Worm (Caenorhabditis elegans) whole organism, L3 larva: ENCODE results near the gene R160.6.
A peak's percentile ranks its signal among the peaks of the same experiment; 100 is the strongest.

Experiments
- ZK546.5 ChIP-seq: sonication (generic microtip); optimal IDR thresholded peaks from 2 replicates; lab custom pipeline; 2017; ENCODE audit warnings: missing biosample characterization, missing genetic modification characterization
- aly-2 ChIP-seq: fragments of 150-350 bp; optimal IDR thresholded peaks from 2 replicates; lab custom pipeline; 2014; ENCODE audit warnings: missing biosample characterization, missing genetic modification characterization
- ceh-16 ChIP-seq: sonication (generic microtip); optimal IDR thresholded peaks from 2 replicates; lab custom pipeline; 2017; ENCODE audit warnings: missing biosample characterization, missing genetic modification characterization
- ceh-28 ChIP-seq: fragments of 150-350 bp; optimal IDR thresholded peaks from 2 replicates; lab custom pipeline; 2014; ENCODE audit warnings: missing biosample characterization, missing genetic modification reagents, missing genetic modification characterization
- ceh-82 ChIP-seq: fragments of 150-350 bp; optimal IDR thresholded peaks from 2 replicates; lab custom pipeline; 2014; ENCODE audit warnings: missing biosample characterization, missing genetic modification characterization
- ceh-9 ChIP-seq: sonication (generic microtip); optimal IDR thresholded peaks from 2 replicates; lab custom pipeline; 2018; ENCODE audit warnings: missing biosample characterization, missing genetic modification characterization
- daf-12 ChIP-seq: fragments of 150-350 bp; optimal IDR thresholded peaks from 2 replicates; lab custom pipeline; 2014; ENCODE audit warnings: missing biosample characterization, missing genetic modification reagents, missing genetic modification characterization
- egl-27 ChIP-seq: sonication (generic microtip); optimal IDR thresholded peaks from 4 replicates; lab custom pipeline; 2017; ENCODE audit warnings: missing biosample characterization, missing genetic modification reagents, missing genetic modification characterization
- egl-5 ChIP-seq: fragments of 150-350 bp; optimal IDR thresholded peaks from 2 replicates; lab custom pipeline; 2017; ENCODE audit warnings: missing biosample characterization, missing genetic modification reagents, missing genetic modification characterization, inconsistent platforms
- elt-1 ChIP-seq: fragments of 150-350 bp; optimal IDR thresholded peaks from 2 replicates; lab custom pipeline; 2014; ENCODE audit warnings: missing biosample characterization, missing genetic modification characterization
- elt-2 ChIP-seq: sonication (generic microtip); optimal IDR thresholded peaks from 2 replicates; lab custom pipeline; 2016; ENCODE audit warnings: missing genetic modification reagents, mild to moderate bottlenecking, missing genetic modification characterization, missing compliant biosample characterization
- elt-3 ChIP-seq, 3 experiments: fragments of 150-350 bp in 1 of 3; sonication (generic microtip) in 2 of 3; optimal IDR thresholded peaks; 2 replicates in 2 of 3; 4 replicates in 1 of 3; lab custom pipeline; 2014 to 2017; ENCODE audit warnings: missing biosample characterization in 3 of 3, missing genetic modification characterization in 3 of 3
- eor-1 ChIP-seq, 2 experiments: fragments of 150-350 bp; optimal IDR thresholded peaks; 2 replicates each; lab custom pipeline; 2014 to 2018; ENCODE audit warnings: missing biosample characterization in 2 of 2, missing genetic modification characterization in 2 of 2
- fkh-10 ChIP-seq: sonication (generic microtip); optimal IDR thresholded peaks from 2 replicates; lab custom pipeline; 2017; ENCODE audit warnings: missing biosample characterization, missing genetic modification reagents, missing genetic modification characterization
- fkh-2 ChIP-seq: fragments of 150-350 bp; optimal IDR thresholded peaks from 2 replicates; lab custom pipeline; 2014; ENCODE audit warnings: missing biosample characterization, missing genetic modification reagents, missing genetic modification characterization
- fos-1 ChIP-seq: fragments of 150-350 bp; optimal IDR thresholded peaks from 2 replicates; lab custom pipeline; 2014; ENCODE audit warnings: missing biosample characterization, missing genetic modification characterization
- hmg-11 ChIP-seq: sonication (generic microtip); optimal IDR thresholded peaks from 2 replicates; lab custom pipeline; 2016; ENCODE audit warnings: missing genetic modification characterization, missing compliant biosample characterization
- jun-1 ChIP-seq: fragments of 150-350 bp; optimal IDR thresholded peaks from 2 replicates; lab custom pipeline; 2014; ENCODE audit warnings: missing biosample characterization, missing genetic modification reagents, missing genetic modification characterization
- lin-15B ChIP-seq: fragments of 150-350 bp; optimal IDR thresholded peaks from 2 replicates; lab custom pipeline; 2014; ENCODE audit warnings: missing biosample characterization, missing genetic modification characterization
- lsy-12 ChIP-seq: sonication (generic microtip); optimal IDR thresholded peaks from 2 replicates; lab custom pipeline; 2016; ENCODE audit warnings: mild to moderate bottlenecking, missing genetic modification characterization, missing compliant biosample characterization
- mdl-1 ChIP-seq: fragments of 150-350 bp; optimal IDR thresholded peaks from 2 replicates; lab custom pipeline; 2014; ENCODE audit warnings: missing biosample characterization, missing genetic modification characterization
- mml-1 ChIP-seq: fragments of 150-350 bp; sonication (generic microtip); optimal IDR thresholded peaks from 3 replicates; lab custom pipeline; 2014; ENCODE audit warnings: missing biosample characterization, missing genetic modification characterization
- nhr-11 ChIP-seq: fragments of 150-350 bp; optimal IDR thresholded peaks from 2 replicates; lab custom pipeline; 2014; ENCODE audit warnings: missing biosample characterization, missing genetic modification characterization
- nhr-12 ChIP-seq: fragments of 150-350 bp; optimal IDR thresholded peaks from 2 replicates; lab custom pipeline; 2014; ENCODE audit warnings: missing biosample characterization, missing genetic modification characterization
- nhr-23 ChIP-seq: fragments of 150-350 bp; optimal IDR thresholded peaks from 2 replicates; lab custom pipeline; 2014; ENCODE audit warnings: missing biosample characterization, missing genetic modification reagents, missing genetic modification characterization
- nhr-237 ChIP-seq: fragments of 150-350 bp; optimal IDR thresholded peaks from 2 replicates; lab custom pipeline; 2014; ENCODE audit warnings: missing biosample characterization, missing genetic modification characterization
- nhr-25 ChIP-seq: sonication (generic microtip); optimal IDR thresholded peaks from 2 replicates; lab custom pipeline; 2017; ENCODE audit warnings: missing biosample characterization, missing genetic modification characterization
- nhr-43 ChIP-seq: sonication (generic microtip); optimal IDR thresholded peaks from 2 replicates; lab custom pipeline; 2016; ENCODE audit warnings: mild to moderate bottlenecking, missing genetic modification characterization, missing compliant biosample characterization; ENCODE audit not compliant: poor library complexity, severe bottlenecking
- nhr-67 ChIP-seq: fragments of 150-350 bp; optimal IDR thresholded peaks from 2 replicates; lab custom pipeline; 2014; ENCODE audit warnings: missing biosample characterization, missing genetic modification characterization
- nhr-76 ChIP-seq: fragments of 150-350 bp; sonication (generic microtip); optimal IDR thresholded peaks from 5 replicates; lab custom pipeline; 2014; ENCODE audit warnings: missing biosample characterization, missing genetic modification characterization
- nhr-77 ChIP-seq: fragments of 150-350 bp; optimal IDR thresholded peaks from 2 replicates; lab custom pipeline; 2014; ENCODE audit warnings: missing biosample characterization, missing genetic modification characterization
- pha-4 ChIP-seq: fragments of 150-350 bp; optimal IDR thresholded peaks from 2 replicates; lab custom pipeline; 2014; ENCODE audit warnings: missing biosample characterization, missing genetic modification reagents, missing genetic modification characterization
- pqm-1 ChIP-seq: fragments of 150-350 bp; optimal IDR thresholded peaks from 2 replicates; lab custom pipeline; 2017; ENCODE audit warnings: missing biosample characterization, missing genetic modification characterization, inconsistent platforms
- sea-2 ChIP-seq: fragments of 150-350 bp; sonication (generic microtip); optimal IDR thresholded peaks from 4 replicates; lab custom pipeline; 2014; ENCODE audit warnings: missing biosample characterization, missing genetic modification reagents, missing genetic modification characterization
- skn-1 ChIP-seq: fragments of 150-350 bp; optimal IDR thresholded peaks from 2 replicates; lab custom pipeline; 2014; ENCODE audit warnings: missing biosample characterization, missing genetic modification characterization
- tbx-2 ChIP-seq: sonication (generic microtip); optimal IDR thresholded peaks from 2 replicates; lab custom pipeline; 2016; ENCODE audit warnings: mild to moderate bottlenecking, missing genetic modification characterization, missing compliant biosample characterization
- unc-39 ChIP-seq: sonication (generic microtip); optimal IDR thresholded peaks from 4 replicates; lab custom pipeline; 2017; ENCODE audit warnings: missing biosample characterization, missing genetic modification characterization
- unc-62 ChIP-seq: fragments of 150-350 bp; sonication (generic microtip); optimal IDR thresholded peaks from 4 replicates; lab custom pipeline; 2014; ENCODE audit warnings: missing biosample characterization, missing genetic modification reagents, missing genetic modification characterization
- ztf-11 ChIP-seq: fragments of 150-350 bp; optimal IDR thresholded peaks from 2 replicates; lab custom pipeline; 2014; ENCODE audit warnings: missing biosample characterization, missing genetic modification characterization

R160.6 gene

DNA sequence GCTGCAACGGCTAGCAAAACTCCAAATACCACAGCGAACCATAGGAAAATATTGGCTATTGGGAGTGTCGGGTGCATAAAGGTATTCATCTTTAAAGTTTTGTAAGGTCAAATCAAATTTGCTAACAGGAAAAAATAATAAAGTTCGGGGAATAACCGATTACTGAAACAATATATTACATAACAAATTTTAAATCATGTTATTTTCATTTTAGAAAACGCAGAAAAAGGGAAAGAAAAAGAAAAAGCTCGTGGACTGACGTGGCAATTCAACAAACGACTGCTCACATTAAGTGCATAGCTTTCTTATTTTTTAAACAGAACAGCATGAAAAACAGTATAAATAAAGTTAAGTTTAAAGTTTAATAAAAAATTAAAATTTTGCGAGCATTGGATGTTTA lies at the start of gene R160.6:
Gene R160.6 (minus strand): TSS at position 101 of the 400 bp plus-strand sequence.
- TF ChIP-seq pha-4 (tag; lab: Kevin White, UChicago) (no peak), elt-2 (tag; lab: Kevin White, UChicago) (no peak)
- TF ChIP-seq, all 47 proteins: peak for 0

DNA sequence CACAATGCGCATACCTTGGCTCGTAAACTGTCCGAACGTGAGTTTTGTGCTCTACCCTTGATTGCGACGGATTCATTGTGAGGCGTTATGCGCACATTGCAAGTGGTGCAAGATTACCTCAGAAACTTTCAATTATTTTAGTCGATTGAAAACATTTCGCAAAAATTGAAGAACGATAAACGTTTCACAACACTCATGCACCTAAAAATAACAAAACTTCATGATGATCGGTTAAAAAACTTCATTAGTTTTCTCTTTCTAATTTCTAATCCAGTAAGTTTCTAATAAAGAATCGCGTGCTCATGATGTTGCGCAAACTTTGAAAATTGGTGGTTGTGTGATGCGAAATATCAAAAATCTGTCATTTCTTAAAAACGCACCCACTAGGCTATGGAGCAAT lies 45.7 kb upstream of the R160.6 start, which contains the start of gene dop-1:
Gene dop-1 (minus strand): TSS at position 101 of the 400 bp plus-strand sequence.
- TF ChIP-seq ZK546.5 (no peak), nhr-25 (tag; lab: Kevin White, UChicago) (no peak), ceh-16 (no peak), elt-3 (tag; optimal IDR thresholded peaks at IDR 0.05; lab: Kevin White, UChicago) (no peak), pha-4 (tag; lab: Kevin White, UChicago) (no peak), lin-15B (tag; lab: Kevin White, UChicago) (no peak), ceh-9 (no peak), egl-27 (tag; lab: Kevin White, UChicago) (no peak), jun-1 (no peak), nhr-77 (tag; lab: Kevin White, UChicago) (no peak), nhr-11 (no peak), fkh-2 (no peak), skn-1 (tag; lab: Kevin White, UChicago) (no peak), nhr-67 (tag; lab: Kevin White, UChicago) (no peak), nhr-12 (tag; lab: Kevin White, UChicago) (no peak), ztf-11 (tag; lab: Kevin White, UChicago) (no peak), mdl-1 (no peak), sea-2 (no peak), ceh-82 (tag; lab: Kevin White, UChicago) (no peak), nhr-76 (tag; lab: Kevin White, UChicago) (no peak)

- peak; percentile 50 for TF ChIP-seq fkh-10 (GFP tag; lab: Kevin White, UChicago)
- no peak for TF ChIP-seq nhr-23 (tag; lab: Kevin White, UChicago)
- TF ChIP-seq elt-1 (tag; lab: Kevin White, UChicago): no peak
- TF ChIP-seq, all 47 proteins: peak for 1
Observed at ce11 chrX:4415289-4415688, 42.3 kb upstream of the R160.6 start.

DNA sequence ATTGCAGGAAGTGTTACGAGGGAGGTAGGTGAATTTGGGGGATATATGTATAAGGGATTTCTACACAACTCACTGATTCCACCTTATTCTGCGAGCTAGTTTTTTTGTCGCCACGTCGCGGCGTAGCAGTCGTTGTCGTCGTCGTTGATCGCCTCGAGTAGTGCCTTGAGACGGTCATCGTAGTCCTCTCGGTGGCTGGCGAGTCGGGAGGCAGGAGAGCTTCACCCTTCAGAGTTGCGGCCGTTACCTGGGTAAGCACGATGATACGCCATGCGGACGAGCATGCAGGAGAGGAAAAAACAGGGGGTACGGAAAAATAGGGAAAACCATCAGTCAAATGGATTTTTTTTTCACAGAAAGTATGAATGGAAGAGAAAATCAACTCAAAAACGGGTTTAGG lies 40.2 kb upstream of the R160.6 start:
- TF ChIP-seq pqm-1 (tag; lab: Kevin White, UChicago): no peak
- no peak for TF ChIP-seq unc-39 (tag; lab: Kevin White, UChicago)
- no peak for TF ChIP-seq ZK546.5
- no peak for TF ChIP-seq nhr-25 (tag; lab: Kevin White, UChicago)
- no peak for TF ChIP-seq fkh-10 (GFP tag; lab: Kevin White, UChicago)
- TF ChIP-seq elt-3 (tag; optimal IDR thresholded peaks at IDR 0.05; lab: Kevin White, UChicago): no peak
- TF ChIP-seq fos-1 (tag; lab: Kevin White, UChicago): no peak
- TF ChIP-seq lsy-12 (tag; lab: Kevin White, UChicago): no peak
- no peak for TF ChIP-seq ceh-16
- no peak for TF ChIP-seq nhr-43 (tag; lab: Kevin White, UChicago)
- TF ChIP-seq skn-1 (tag; lab: Kevin White, UChicago): no peak
- TF ChIP-seq, all 47 proteins: peak for 0

ce11 chrX:4410280-4410911 lies 37.4 kb upstream of the R160.6 start:
- TF ChIP-seq mml-1 (tag; lab: Kevin White, UChicago) (no peak), unc-62 (GFP tag; lab: Kevin White, UChicago) (no peak), fos-1 (tag; lab: Kevin White, UChicago) (no peak), pqm-1 (tag; lab: Kevin White, UChicago) (no peak), daf-12 (no peak), hmg-11 (tag; lab: Kevin White, UChicago) (no peak), nhr-76 (tag; lab: Kevin White, UChicago) (no peak), lin-15B (tag; lab: Kevin White, UChicago) (no peak), nhr-237 (tag; lab: Kevin White, UChicago) (no peak), ceh-16 (no peak), aly-2 (tag; lab: Kevin White, UChicago) (no peak), lsy-12 (tag; lab: Kevin White, UChicago) (no peak), ceh-9 (no peak), nhr-12 (tag; lab: Kevin White, UChicago) (no peak), nhr-43 (tag; lab: Kevin White, UChicago) (no peak), eor-1 (tag; optimal IDR thresholded peaks at IDR 0.05; lab: Kevin White, UChicago) (no peak), ceh-28 (tag; lab: Kevin White, UChicago) (no peak), egl-5 (tag; lab: Kevin White, UChicago) (no peak), nhr-77 (tag; lab: Kevin White, UChicago) (no peak), tbx-2 (tag; lab: Kevin White, UChicago) (no peak)
